Fruit fly (Drosophila melanogaster) whole organism, embryonic: ENCODE results near the gene CG14669.

ENCODE experiments used
- Atf3 ChIP-seq: fragments of 200-800 bp; sonication (Bioruptor generic); optimal IDR thresholded peaks from 3 replicates; lab custom pipeline; 2016; ENCODE audit warnings: missing biosample characterization, missing genetic modification characterization
- Blimp-1 ChIP-seq: fragments of 200-800 bp; sonication (Bioruptor generic); optimal IDR thresholded peaks from 3 replicates; lab custom pipeline; 2018; ENCODE audit warnings: missing biosample characterization, missing genetic modification characterization, mild to moderate bottlenecking, moderate library complexity, missing genetic modification reagents
- CG10543 ChIP-seq: fragments of 200-800 bp; sonication (Bioruptor generic); optimal IDR thresholded peaks from 3 replicates; lab custom pipeline; 2017; ENCODE audit warnings: missing biosample characterization, mild to moderate bottlenecking, missing genetic modification characterization, moderate library complexity
- CG11247 ChIP-seq: fragments of 200-800 bp; sonication (Bioruptor generic); IDR thresholded peaks from 2 replicates; pipeline ENCODE4 v1.3.6; 2022; ENCODE audit warnings: missing biosample characterization, missing genetic modification characterization
- CG11695 ChIP-seq: fragments of 200-800 bp; sonication (Bioruptor generic); IDR thresholded peaks from 3 replicates; pipeline ENCODE4 v1.3.6; 2022; ENCODE audit warnings: missing biosample characterization, missing genetic modification characterization
- CG11696 ChIP-seq: fragments of 200-800 bp; sonication (Bioruptor generic); IDR thresholded peaks from 2 replicates; pipeline ENCODE4 v1.3.6; 2022; ENCODE audit warnings: missing biosample characterization, missing genetic modification characterization
- CG12769 ChIP-seq: fragments of 200-800 bp; sonication (Bioruptor generic); optimal IDR thresholded peaks from 2 replicates; lab custom pipeline; 2019; ENCODE audit warnings: missing biosample characterization, mild to moderate bottlenecking, missing genetic modification characterization, moderate library complexity
- CG13424 ChIP-seq: fragments of 200-800 bp; sonication (Bioruptor generic); optimal IDR thresholded peaks from 2 replicates; lab custom pipeline; 2019; ENCODE audit warnings: missing biosample characterization, mild to moderate bottlenecking, missing genetic modification characterization, moderate library complexity
- CG15011 ChIP-seq: fragments of 200-800 bp; sonication (Bioruptor generic); optimal IDR thresholded peaks from 3 replicates; lab custom pipeline; 2018; ENCODE audit warnings: missing biosample characterization, mild to moderate bottlenecking, missing genetic modification characterization
- CG17829 ChIP-seq: fragments of 200-800 bp; optimal IDR thresholded peaks from 2 replicates; lab custom pipeline; 2019; ENCODE audit warnings: missing biosample characterization, mild to moderate bottlenecking, missing genetic modification characterization, moderate library complexity
- CG18599 ChIP-seq: fragments of 200-800 bp; sonication (Bioruptor generic); optimal IDR thresholded peaks from 3 replicates; lab custom pipeline; 2017; ENCODE audit warnings: missing biosample characterization, missing genetic modification characterization, mild to moderate bottlenecking, moderate library complexity, missing genetic modification reagents
- CG31388 ChIP-seq: fragments of 200-800 bp; sonication (Bioruptor generic); optimal IDR thresholded peaks from 2 replicates; lab custom pipeline; 2016; ENCODE audit warnings: missing biosample characterization, missing genetic modification characterization
- CG34376 ChIP-seq: fragments of 200-800 bp; sonication (Bioruptor generic); optimal IDR thresholded peaks from 2 replicates; lab custom pipeline; 2018; ENCODE audit warnings: missing biosample characterization, mild to moderate bottlenecking, missing genetic modification characterization
- CG5180 ChIP-seq: fragments of 200-800 bp; sonication (Bioruptor generic); optimal IDR thresholded peaks from 3 replicates; lab custom pipeline; 2017; ENCODE audit warnings: missing biosample characterization, missing genetic modification characterization, mild to moderate bottlenecking, moderate library complexity, missing genetic modification reagents
- CG9876 ChIP-seq: fragments of 200-800 bp; sonication (Bioruptor generic); optimal IDR thresholded peaks from 2 replicates; lab custom pipeline; 2016; ENCODE audit warnings: missing biosample characterization, missing genetic modification characterization
- CrebB ChIP-seq: fragments of 200-800 bp; sonication (Bioruptor generic); optimal IDR thresholded peaks from 3 replicates; lab custom pipeline; 2018; ENCODE audit warnings: missing biosample characterization, mild to moderate bottlenecking, missing genetic modification characterization
- Dbx ChIP-seq: fragments of 200-800 bp; sonication (Bioruptor generic); IDR thresholded peaks from 3 replicates; pipeline ENCODE4 v1.3.6; 2022; ENCODE audit warnings: missing biosample characterization, missing genetic modification characterization
- Hey ChIP-seq: fragments of 200-800 bp; sonication (Bioruptor generic); optimal IDR thresholded peaks from 3 replicates; lab custom pipeline; 2018; ENCODE audit warnings: missing biosample characterization, mild to moderate bottlenecking, missing genetic modification characterization
- Hr78 ChIP-seq, 2 experiments: fragments of 200-800 bp in 1 of 2; fragments of >200 bp in 1 of 2; sonication (Bioruptor generic) in 1 of 2; optimal IDR thresholded peaks; 2 replicates each; lab custom pipeline; 2017 to 2019; ENCODE audit warnings: missing biosample characterization in 2 of 2, missing genetic modification characterization in 2 of 2, mild to moderate bottlenecking in 1 of 2, moderate library complexity in 1 of 2
- Meics ChIP-seq: fragments of 200-800 bp; sonication (Bioruptor generic); optimal IDR thresholded peaks from 2 replicates; lab custom pipeline; 2017; ENCODE audit warnings: missing biosample characterization, mild to moderate bottlenecking, missing genetic modification characterization
- Neu2 ChIP-seq: fragments of 200-800 bp; sonication (Bioruptor generic); optimal IDR thresholded peaks from 3 replicates; lab custom pipeline; 2016; ENCODE audit warnings: missing biosample characterization, missing genetic modification characterization, borderline replicate concordance
- Nf-YB ChIP-seq: fragments of 200-800 bp; sonication (Bioruptor generic); optimal IDR thresholded peaks from 3 replicates; lab custom pipeline; 2019; ENCODE audit warnings: missing biosample characterization, mild to moderate bottlenecking, missing genetic modification characterization, moderate library complexity
- PHDP ChIP-seq: fragments of 200-800 bp; sonication (Bioruptor generic); optimal IDR thresholded peaks from 3 replicates; lab custom pipeline; 2018; ENCODE audit warnings: missing biosample characterization, mild to moderate bottlenecking, missing genetic modification characterization, moderate library complexity
- Pdp1 ChIP-seq, 2 experiments: fragments of 200-800 bp; sonication (Bioruptor generic); optimal IDR thresholded peaks; 3 replicates each; lab custom pipeline; 2016; ENCODE audit warnings: missing biosample characterization in 2 of 2, missing genetic modification characterization in 2 of 2, mild to moderate bottlenecking in 1 of 2, moderate library complexity in 1 of 2
- az2 ChIP-seq: fragments of 200-800 bp; sonication (Bioruptor generic); optimal IDR thresholded peaks from 3 replicates; lab custom pipeline; 2016; ENCODE audit warnings: missing biosample characterization, missing genetic modification characterization
- bbx ChIP-seq: fragments of 200-800 bp; sonication (Bioruptor generic); IDR thresholded peaks from 2 replicates; pipeline ENCODE4 v1.3.6; 2022; ENCODE audit warnings: missing biosample characterization, missing genetic modification characterization; ENCODE audit not compliant: partially characterized antibody
- bowl ChIP-seq: fragments of 200-800 bp; sonication (Bioruptor generic); IDR thresholded peaks from 2 replicates; pipeline ENCODE4 v1.3.6; 2022; ENCODE audit warnings: missing biosample characterization, missing genetic modification characterization
- chinmo ChIP-seq: fragments of 200-800 bp; sonication (Bioruptor generic); IDR thresholded peaks from 4 replicates; pipeline ENCODE4 v1.3.6; 2022; ENCODE audit warnings: missing biosample characterization, missing genetic modification characterization; ENCODE audit not compliant: partially characterized antibody
- crol ChIP-seq: fragments of 200-800 bp; sonication (Bioruptor generic); IDR thresholded peaks from 2 replicates; pipeline ENCODE4 v1.3.6; 2022; ENCODE audit warnings: missing biosample characterization, missing genetic modification characterization
- cwo ChIP-seq: fragments of 200-800 bp; sonication (Bioruptor generic); optimal IDR thresholded peaks from 3 replicates; lab custom pipeline; 2017; ENCODE audit warnings: missing biosample characterization, missing genetic modification characterization, mild to moderate bottlenecking, moderate library complexity, missing genetic modification reagents
- dm ChIP-seq: fragments of 200-800 bp; sonication (Bioruptor generic); optimal IDR thresholded peaks from 3 replicates; lab custom pipeline; 2016; ENCODE audit warnings: missing biosample characterization, missing genetic modification characterization
- exex ChIP-seq: fragments of 200-800 bp; sonication (Bioruptor generic); optimal IDR thresholded peaks from 4 replicates; lab custom pipeline; 2018; ENCODE audit warnings: missing biosample characterization, mild to moderate bottlenecking, missing genetic modification characterization, moderate library complexity
- fd3F ChIP-seq: fragments of 200-800 bp; sonication (Bioruptor generic); optimal IDR thresholded peaks from 2 replicates; lab custom pipeline; 2018; ENCODE audit warnings: missing biosample characterization, mild to moderate bottlenecking, missing genetic modification characterization, moderate library complexity
- grn ChIP-seq: fragments of 200-800 bp; sonication (Bioruptor generic); optimal IDR thresholded peaks from 3 replicates; lab custom pipeline; 2017; ENCODE audit warnings: missing biosample characterization, missing genetic modification characterization
- ind ChIP-seq: fragments of 200-800 bp; sonication (Bioruptor generic); optimal IDR thresholded peaks from 3 replicates; lab custom pipeline; 2016; ENCODE audit warnings: missing biosample characterization, missing genetic modification characterization
- lab ChIP-seq: fragments of 200-800 bp; sonication (Bioruptor generic); optimal IDR thresholded peaks from 3 replicates; lab custom pipeline; 2017; ENCODE audit warnings: missing biosample characterization, missing genetic modification characterization, mild to moderate bottlenecking, moderate library complexity, missing genetic modification reagents
- mirr ChIP-seq: fragments of 200-800 bp; sonication (Bioruptor generic); optimal IDR thresholded peaks from 3 replicates; lab custom pipeline; 2018; ENCODE audit warnings: missing biosample characterization, mild to moderate bottlenecking, missing genetic modification characterization
- nmo ChIP-seq: fragments of 200-800 bp; sonication (Bioruptor generic); optimal IDR thresholded peaks from 2 replicates; lab custom pipeline; 2018; ENCODE audit warnings: missing biosample characterization, mild to moderate bottlenecking, missing genetic modification characterization, moderate library complexity
- pan ChIP-seq, 4 experiments: fragments of >200 bp in 3 of 4; fragments of 200-800 bp in 1 of 4; sonication (Bioruptor generic) in 1 of 4; optimal IDR thresholded peaks in 3 of 4; IDR thresholded peaks in 1 of 4; 2 replicates each; pipeline versions ENCODE4 v1.3.6 to Lab custom; 2017 to 2022; ENCODE audit warnings: missing biosample characterization in 2 of 4, missing genetic modification characterization in 2 of 4, mixed read lengths in 1 of 4
- phol ChIP-seq: fragments of 200-800 bp; sonication (Bioruptor generic); optimal IDR thresholded peaks from 3 replicates; lab custom pipeline; 2018; ENCODE audit warnings: missing biosample characterization, mild to moderate bottlenecking, missing genetic modification characterization, moderate library complexity
- pum ChIP-seq: fragments of 200-800 bp; sonication (Bioruptor generic); optimal IDR thresholded peaks from 2 replicates; lab custom pipeline; 2016; ENCODE audit warnings: missing biosample characterization, missing genetic modification characterization
- repo ChIP-seq: fragments of 200-800 bp; sonication (Bioruptor generic); optimal IDR thresholded peaks from 2 replicates; lab custom pipeline; 2016; ENCODE audit warnings: missing biosample characterization, missing genetic modification characterization
- so ChIP-seq: fragments of 200-800 bp; sonication (Bioruptor generic); IDR thresholded peaks from 3 replicates; pipeline ENCODE4 v1.3.6; 2022; ENCODE audit warnings: missing biosample characterization, missing genetic modification characterization
- sug ChIP-seq: fragments of 200-800 bp; optimal IDR thresholded peaks from 2 replicates; lab custom pipeline; 2019; ENCODE audit warnings: missing biosample characterization, mild to moderate bottlenecking, missing genetic modification characterization, moderate library complexity
- tgo ChIP-seq: fragments of 200-800 bp; sonication (Bioruptor generic); IDR thresholded peaks from 3 replicates; pipeline ENCODE4 v1.3.6; 2022; ENCODE audit warnings: missing biosample characterization, missing genetic modification characterization
- vfl ChIP-seq: fragments of 200-800 bp; sonication (Bioruptor generic); optimal IDR thresholded peaks from 2 replicates; lab custom pipeline; 2016; ENCODE audit warnings: missing biosample characterization, missing genetic modification characterization
- wek ChIP-seq: fragments of 200-800 bp; sonication (Bioruptor generic); optimal IDR thresholded peaks from 3 replicates; lab custom pipeline; 2018; ENCODE audit warnings: missing biosample characterization, mild to moderate bottlenecking, missing genetic modification characterization, moderate library complexity

The CG14669 gene

DNA sequence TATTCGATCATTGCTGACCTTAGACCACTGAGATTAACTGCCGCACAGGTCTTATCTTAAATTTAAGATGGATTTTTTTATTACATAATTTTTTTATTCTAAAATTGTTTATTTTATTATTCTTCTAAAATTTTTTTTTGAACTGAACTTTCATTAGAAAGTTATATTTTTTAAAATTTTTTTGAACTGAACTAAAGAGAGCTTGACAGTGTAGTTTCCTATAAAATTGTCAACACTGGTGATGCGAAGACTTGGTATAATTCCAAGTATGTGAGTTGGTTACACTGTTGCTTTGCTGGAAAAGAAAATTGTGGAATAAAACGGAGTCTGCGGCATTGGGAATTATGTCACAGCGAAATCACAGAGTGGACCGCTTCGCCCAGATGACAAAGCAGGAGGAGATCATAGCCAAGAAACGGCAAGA lies 71.0 kb downstream of the CG14669 start, which contains the start of gene CG31550 (continued):
- TF ChIP-seq Blimp-1 (GFP tag; lab: Kevin White, UChicago) (no peak), CG17829 (tag; lab: Kevin White, UChicago) (peak; percentile 81), fd3F (GFP tag; lab: Kevin White, UChicago) (peak; percentile 66), tgo (GFP tag; lab: Robert Waterston, UW) (peak; percentile 85), CG9876 (peak; percentile 18), pum (peak; percentile 19), CG13424 (tag; lab: Kevin White, UChicago) (peak; percentile 77), CG11696 (GFP tag; lab: Robert Waterston, UW) (no peak), repo (GFP tag; lab: Kevin White, UChicago) (no peak), CG31388 (GFP tag; lab: Kevin White, UChicago) (peak; percentile 52), CG5180 (no peak), CG11247 (GFP tag; lab: Robert Waterston, UW) (peak; percentile 70), Nf-YB (peak; percentile 42), dm (GFP tag; lab: Kevin White, UChicago) (peak; percentile 34), ind (GFP tag; lab: Kevin White, UChicago) (peak; percentile 78), wek (GFP tag; lab: Kevin White, UChicago) (peak; percentile 6), Atf3 (GFP tag; lab: Kevin White, UChicago) (peak; percentile 11), CG15011 (GFP tag; lab: Kevin White, UChicago) (no peak), Meics (GFP tag; lab: Kevin White, UChicago) (peak; percentile 67), CG11695 (peak; percentile 69; the same call in 2 of the 3 replicates)

dm6 chr3R:5497600-5497999 lies 83.3 kb downstream of the CG14669 start:
- TF ChIP-seq chinmo (0 out of 4 replicates have a peak, but pooled peaks have one; percentile 11), lab (GFP tag; lab: Kevin White, UChicago) (peak; percentile 43), cwo (GFP tag; lab: Kevin White, UChicago) (peak; percentile 31), CG11247 (GFP tag; lab: Robert Waterston, UW) (peak; percentile 13; the same call in 1 of the 2 replicates), crol (GFP tag; lab: Robert Waterston, UW) (peak; percentile 79), Neu2 (GFP tag; lab: Kevin White, UChicago) (no peak), CG18599 (peak; percentile 12), CG34376 (GFP tag; lab: Kevin White, UChicago) (peak; percentile 36), CrebB (tag; lab: Kevin White, UChicago) (no peak), vfl (GFP tag; lab: Kevin White, UChicago) (no peak), nmo (GFP tag; lab: Kevin White, UChicago) (no peak), PHDP (no peak), sug (peak; percentile 85), CG12769 (tag; lab: Kevin White, UChicago) (peak; percentile 47), az2 (no peak), mirr (GFP tag; lab: Kevin White, UChicago) (peak; percentile 52), CG10543 (GFP tag; lab: Kevin White, UChicago) (peak; percentile 5), Pdp1 (GFP tag; optimal IDR thresholded peaks at IDR 0.05; lab: Kevin White, UChicago) (peak in 1 of 2 experiments; percentile 9), Hr78 (GFP tag; optimal IDR thresholded peaks at IDR 0.05; lab: Kevin White, UChicago) (peak in 1 of 2 experiments; percentile 8), pan (optimal IDR thresholded peaks at IDR 0.05; lab: Kevin White, UChicago) (no peak), pan (GFP tag; optimal IDR thresholded peaks at IDR 0.05 in 1 of 2, IDR thresholded peaks at IDR 0.05 in 1 of 2) (peak in 1 of 2 experiments; percentile 10), Dbx (GFP tag; lab: Robert Waterston, UW) (0 out of 3 replicates have a peak, but pooled peaks have one; percentile 5), bowl (GFP tag; lab: Robert Waterston, UW) (peak; percentile 34; the same call in 1 of the 2 replicates), so (GFP tag; lab: Robert Waterston, UW) (0 out of 3 replicates have a peak, but pooled peaks have one; percentile 43), exex (peak; percentile 83), bbx (GFP tag; lab: Robert Waterston, UW) (0 out of 2 replicates have a peak, but pooled peaks have one; percentile 16), Hey (tag; lab: Kevin White, UChicago) (peak; percentile 64), phol (tag; lab: Kevin White, UChicago) (no peak), grn (GFP tag; lab: Kevin White, UChicago) (peak; percentile 71)
